Worm (Caenorhabditis elegans): Measurements from ENCODE around the gene fbxb-40.
"Not testable (repeated sequence)": the region's sequence is repeated elsewhere in the genome, so short reads cannot be mapped to it uniquely, and the experiment has no call there.

Gene fbxb-40

ce11 chrII:1049849-1050248 lies at the start of gene fbxb-40:
TSS of gene fbxb-40 (minus strand) at chrII:1049949.
- TF ChIP-seq unc-62 (GFP tag; optimal IDR thresholded peaks at IDR 0.05), result no peak

- TF ChIP-seq unc-62 (GFP tag; optimal IDR thresholded peaks at IDR 0.05), result no peak
Measured at ce11 chrII:1091706-1092105, 42.0 kb upstream of the fbxb-40 start, which contains the start of gene snf-3. TSS of gene snf-3 (plus strand) at chrII:1092006.

- TF ChIP-seq unc-62 (GFP tag; optimal IDR thresholded peaks at IDR 0.05), result no peak
Measured at ce11 chrII:1090743-1091142, 41.0 kb upstream of the fbxb-40 start.

ce11 chrII:1088527-1089230 lies 38.9 kb upstream of the fbxb-40 start:
- TF ChIP-seq unc-62 (GFP tag; optimal IDR thresholded peaks at IDR 0.05), result no peak

ce11 chrII:1086479-1086878 lies 36.7 kb upstream of the fbxb-40 start:
- no peak for TF ChIP-seq unc-62 (GFP tag; optimal IDR thresholded peaks at IDR 0.05)

- no peak for TF ChIP-seq unc-62 (GFP tag; optimal IDR thresholded peaks at IDR 0.05)
Measured at ce11 chrII:1085546-1085945, 35.8 kb upstream of the fbxb-40 start.

ce11 chrII:1084899-1085298 lies 35.1 kb upstream of the fbxb-40 start:
- TF ChIP-seq unc-62 (GFP tag; optimal IDR thresholded peaks at IDR 0.05), result no peak

ce11 chrII:1082859-1083258 lies 33.1 kb upstream of the fbxb-40 start, which contains the start of gene K02E7.1:
TSS of gene K02E7.1 (plus strand) at chrII:1083159.
- no peak for TF ChIP-seq unc-62 (GFP tag; optimal IDR thresholded peaks at IDR 0.05)

- no peak for TF ChIP-seq unc-62 (GFP tag; optimal IDR thresholded peaks at IDR 0.05)
Measured at ce11 chrII:1075424-1075823, 25.7 kb upstream of the fbxb-40 start, which contains the start of gene K02E7.11. TSS of gene K02E7.11 (minus strand) at chrII:1075524.

ce11 chrII:1072106-1072505 lies 22.4 kb upstream of the fbxb-40 start, which contains the start of gene K02E7.4:
TSS of gene K02E7.4 (plus strand) at chrII:1072406.
- TF ChIP-seq unc-62 (GFP tag; optimal IDR thresholded peaks at IDR 0.05), result no peak

ce11 chrII:1071432-1071831 lies 21.7 kb upstream of the fbxb-40 start:
- TF ChIP-seq unc-62 (GFP tag; optimal IDR thresholded peaks at IDR 0.05), result no peak

- no peak for TF ChIP-seq unc-62 (GFP tag; optimal IDR thresholded peaks at IDR 0.05)
Measured at ce11 chrII:1070875-1071274, 21.1 kb upstream of the fbxb-40 start, which contains the start of gene K02E7.12. TSS of gene K02E7.12 (plus strand) at chrII:1071175.

- TF ChIP-seq unc-62 (GFP tag; optimal IDR thresholded peaks at IDR 0.05), result no peak
Measured at ce11 chrII:1066907-1067306, 17.2 kb upstream of the fbxb-40 start, which contains the start of gene K02E7.10. TSS of gene K02E7.10 (minus strand) at chrII:1067007.

- TF ChIP-seq unc-62 (GFP tag; optimal IDR thresholded peaks at IDR 0.05), result no peak
Measured at ce11 chrII:1063926-1064325, 14.2 kb upstream of the fbxb-40 start.

- TF ChIP-seq unc-62 (GFP tag; optimal IDR thresholded peaks at IDR 0.05), result not testable (repeated sequence)
Measured at ce11 chrII:1060702-1061101, 11.0 kb upstream of the fbxb-40 start, which contains the start of gene btb-10. TSS of gene btb-10 (minus strand) at chrII:1060802.

ce11 chrII:1056844-1057243 lies 7.1 kb upstream of the fbxb-40 start:
- no peak for TF ChIP-seq unc-62 (GFP tag; optimal IDR thresholded peaks at IDR 0.05)

ce11 chrII:1054724-1055123 lies 5.0 kb upstream of the fbxb-40 start, which contains the start of gene K02E7.7:
TSS of gene K02E7.7 (plus strand) at chrII:1055024.
- not testable (repeated sequence) for TF ChIP-seq unc-62 (GFP tag; optimal IDR thresholded peaks at IDR 0.05)
